Fruit fly (Drosophila melanogaster) whole organism, embryonic: ENCODE results near the gene Mul1.

Experiments
- Atf-2 ChIP-seq: fragments of 200-800 bp; sonication (Bioruptor generic); optimal IDR thresholded peaks from 2 replicates; lab custom pipeline; 2016; ENCODE audit warnings: missing biosample characterization, missing genetic modification characterization
- B-H2 ChIP-seq: fragments of 200-800 bp; sonication (Bioruptor generic); optimal IDR thresholded peaks from 2 replicates; lab custom pipeline; 2018; ENCODE audit warnings: missing biosample characterization, mild to moderate bottlenecking, missing genetic modification characterization
- CG10543 ChIP-seq: fragments of 200-800 bp; sonication (Bioruptor generic); optimal IDR thresholded peaks from 3 replicates; lab custom pipeline; 2017; ENCODE audit warnings: missing biosample characterization, mild to moderate bottlenecking, missing genetic modification characterization, moderate library complexity
- CG10959 ChIP-seq: fragments of 200-800 bp; sonication (Bioruptor generic); IDR thresholded peaks from 2 replicates; pipeline ENCODE4 v1.3.6; 2022; ENCODE audit warnings: missing biosample characterization, missing genetic modification characterization
- CG11504 ChIP-seq: fragments of 200-800 bp; sonication (Bioruptor generic); optimal IDR thresholded peaks from 3 replicates; lab custom pipeline; 2019; ENCODE audit warnings: missing biosample characterization, mild to moderate bottlenecking, missing genetic modification characterization, moderate library complexity
- CG12155 ChIP-seq: fragments of 200-800 bp; sonication (Bioruptor generic); optimal IDR thresholded peaks from 3 replicates; lab custom pipeline; 2016; ENCODE audit warnings: missing biosample characterization, missing genetic modification characterization
- CG12659 ChIP-seq: fragments of 200-800 bp; sonication (Bioruptor generic); optimal IDR thresholded peaks from 3 replicates; lab custom pipeline; 2017; ENCODE audit warnings: mild to moderate bottlenecking, missing biosample characterization, missing genetic modification reagents, missing genetic modification characterization
- CG12769 ChIP-seq: fragments of 200-800 bp; sonication (Bioruptor generic); optimal IDR thresholded peaks from 2 replicates; lab custom pipeline; 2019; ENCODE audit warnings: missing biosample characterization, mild to moderate bottlenecking, missing genetic modification characterization, moderate library complexity
- CG14050 ChIP-seq: fragments of 200-800 bp; sonication (Bioruptor generic); IDR thresholded peaks from 3 replicates; pipeline ENCODE4 v1.3.6; 2022; ENCODE audit warnings: missing biosample characterization, missing genetic modification characterization
- CG14667 ChIP-seq: fragments of 200-800 bp; sonication (Bioruptor generic); IDR thresholded peaks from 2 replicates; pipeline ENCODE4 v1.3.6; 2022; ENCODE audit warnings: missing biosample characterization, missing genetic modification characterization
- CG14965 ChIP-seq: fragments of 200-800 bp; sonication (Bioruptor generic); optimal IDR thresholded peaks from 2 replicates; lab custom pipeline; 2016; ENCODE audit warnings: missing biosample characterization, missing genetic modification characterization, borderline replicate concordance
- CG15073 ChIP-seq: fragments of 200-800 bp; sonication (Bioruptor generic); optimal IDR thresholded peaks from 2 replicates; lab custom pipeline; 2016; ENCODE audit warnings: missing biosample characterization, missing genetic modification characterization
- CG2120 ChIP-seq: fragments of 200-800 bp; sonication (Bioruptor generic); optimal IDR thresholded peaks from 3 replicates; lab custom pipeline; 2016; ENCODE audit warnings: missing biosample characterization, missing genetic modification characterization
- CG2199 ChIP-seq: fragments of 200-800 bp; sonication (Bioruptor generic); IDR thresholded peaks from 3 replicates; pipeline ENCODE4 v1.3.6; 2022; ENCODE audit warnings: missing biosample characterization, missing genetic modification characterization
- CG2202 ChIP-seq: fragments of 200-800 bp; sonication (Bioruptor generic); optimal IDR thresholded peaks from 2 replicates; lab custom pipeline; 2018; ENCODE audit warnings: missing biosample characterization, mild to moderate bottlenecking, missing genetic modification characterization
- CG30020 ChIP-seq: fragments of 200-800 bp; optimal IDR thresholded peaks from 2 replicates; lab custom pipeline; 2019; ENCODE audit warnings: missing biosample characterization, mild to moderate bottlenecking, missing genetic modification characterization, moderate library complexity
- CG31441 ChIP-seq: fragments of 200-800 bp; sonication (Bioruptor generic); IDR thresholded peaks from 2 replicates; pipeline ENCODE4 v1.3.6; 2022; ENCODE audit warnings: missing biosample characterization, missing genetic modification characterization
- CG3407 ChIP-seq: fragments of 200-800 bp; sonication (Bioruptor generic); optimal IDR thresholded peaks from 2 replicates; lab custom pipeline; 2018; ENCODE audit warnings: missing biosample characterization, mild to moderate bottlenecking, missing genetic modification characterization
- CG4424 ChIP-seq: fragments of 200-800 bp; sonication (Bioruptor generic); optimal IDR thresholded peaks from 3 replicates; lab custom pipeline; 2016; ENCODE audit warnings: missing biosample characterization, missing genetic modification characterization
- CG7556 ChIP-seq: fragments of 200-800 bp; sonication (Bioruptor generic); optimal IDR thresholded peaks from 2 replicates; lab custom pipeline; 2017; ENCODE audit warnings: missing biosample characterization, mild to moderate bottlenecking, missing genetic modification characterization
- CG8765 ChIP-seq: fragments of 200-800 bp; sonication (Bioruptor generic); IDR thresholded peaks from 2 replicates; pipeline ENCODE4 v1.3.6; 2022; ENCODE audit warnings: missing biosample characterization, missing genetic modification characterization
- CG8924 ChIP-seq: fragments of 200-800 bp; optimal IDR thresholded peaks from 3 replicates; lab custom pipeline; 2019; ENCODE audit warnings: missing biosample characterization, mild to moderate bottlenecking, missing genetic modification characterization, moderate library complexity
- CG9797 ChIP-seq: fragments of 200-800 bp; sonication (Bioruptor generic); optimal IDR thresholded peaks from 3 replicates; lab custom pipeline; 2018; ENCODE audit warnings: missing biosample characterization, mild to moderate bottlenecking, missing genetic modification characterization
- CTCF ChIP-seq: fragments of 200-800 bp; sonication (Bioruptor generic); optimal IDR thresholded peaks from 2 replicates; lab custom pipeline; 2017; ENCODE audit warnings: missing biosample characterization, mild to moderate bottlenecking, missing genetic modification characterization, moderate library complexity
- E2f2 ChIP-seq: fragments of 200-800 bp; sonication (Bioruptor generic); IDR thresholded peaks from 2 replicates; pipeline ENCODE4 v1.3.6; 2022; ENCODE audit warnings: missing biosample characterization, missing genetic modification characterization
- HLH3B ChIP-seq: fragments of 200-800 bp; sonication (Bioruptor generic); IDR thresholded peaks from 2 replicates; pipeline ENCODE4 v1.3.6; 2022; ENCODE audit warnings: missing biosample characterization, missing genetic modification characterization
- Poxn ChIP-seq: fragments of 200-800 bp; sonication (Bioruptor generic); IDR thresholded peaks from 2 replicates; pipeline ENCODE4 v1.3.6; 2022; ENCODE audit warnings: missing biosample characterization, missing genetic modification characterization
- Trl ChIP-seq, 3 experiments: fragments of >200 bp in 2 of 3; fragments of 200-800 bp in 1 of 3; sonication (Bioruptor generic) in 1 of 3; optimal IDR thresholded peaks; 2 replicates in 1 of 3; 3 replicates in 2 of 3; lab custom pipeline; 2016 to 2017; ENCODE audit warnings: missing biosample characterization in 1 of 3, missing genetic modification characterization in 1 of 3
- br ChIP-seq: fragments of >200 bp; optimal IDR thresholded peaks from 2 replicates; lab custom pipeline; 2017
- btn ChIP-seq: fragments of 200-800 bp; sonication (Bioruptor generic); optimal IDR thresholded peaks from 2 replicates; lab custom pipeline; 2016; ENCODE audit warnings: missing biosample characterization, missing genetic modification characterization
- chm ChIP-seq: fragments of 200-800 bp; sonication (Bioruptor generic); IDR thresholded peaks from 2 replicates; pipeline ENCODE4 v1.3.6; 2022; ENCODE audit warnings: missing biosample characterization, missing genetic modification characterization
- chn ChIP-seq: fragments of 200-800 bp; sonication (Bioruptor generic); optimal IDR thresholded peaks from 2 replicates; lab custom pipeline; 2016; ENCODE audit warnings: missing biosample characterization, missing genetic modification characterization
- dimm ChIP-seq: fragments of 200-800 bp; sonication (Bioruptor generic); IDR thresholded peaks from 2 replicates; pipeline ENCODE4 v1.3.6; 2022; ENCODE audit warnings: missing biosample characterization, missing genetic modification characterization
- dmrt11E ChIP-seq: fragments of 200-800 bp; sonication (Bioruptor generic); optimal IDR thresholded peaks from 3 replicates; lab custom pipeline; 2018; ENCODE audit warnings: missing biosample characterization, mild to moderate bottlenecking, missing genetic modification characterization, moderate library complexity
- esg ChIP-seq: fragments of 200-800 bp; sonication (Bioruptor generic); conservative IDR thresholded peaks from 2 replicates; pipeline ENCODE4 v1.3.6; 2022; ENCODE audit warnings: missing biosample characterization, missing genetic modification characterization
- fd102C ChIP-seq: fragments of 200-800 bp; sonication (Bioruptor generic); optimal IDR thresholded peaks from 2 replicates; lab custom pipeline; 2018; ENCODE audit warnings: missing biosample characterization, mild to moderate bottlenecking, missing genetic modification characterization, moderate library complexity
- fd96Cb ChIP-seq: fragments of 200-800 bp; sonication (Bioruptor generic); optimal IDR thresholded peaks from 2 replicates; lab custom pipeline; 2018; ENCODE audit warnings: missing biosample characterization, mild to moderate bottlenecking, missing genetic modification characterization, moderate library complexity
- fu2 ChIP-seq: fragments of 200-800 bp; sonication (Bioruptor generic); optimal IDR thresholded peaks from 2 replicates; lab custom pipeline; 2016; ENCODE audit warnings: missing biosample characterization, missing genetic modification characterization
- jing ChIP-seq: fragments of 200-800 bp; sonication (Bioruptor generic); optimal IDR thresholded peaks from 2 replicates; lab custom pipeline; 2018; ENCODE audit warnings: missing biosample characterization, mild to moderate bottlenecking, missing genetic modification characterization
- org-1 ChIP-seq: fragments of 200-800 bp; sonication (Bioruptor generic); optimal IDR thresholded peaks from 2 replicates; lab custom pipeline; 2017; ENCODE audit warnings: missing biosample characterization, missing genetic modification characterization
- otp ChIP-seq: fragments of 200-800 bp; sonication (Bioruptor generic); IDR thresholded peaks from 3 replicates; pipeline ENCODE4, ENCODE4 v1.3.6; 2022; ENCODE audit warnings: missing biosample characterization, missing genetic modification characterization
- pnt ChIP-seq: fragments of 200-800 bp; sonication (Bioruptor generic); optimal IDR thresholded peaks from 3 replicates; lab custom pipeline; 2016; ENCODE audit warnings: missing biosample characterization, missing genetic modification characterization
- salm ChIP-seq: fragments of 200-800 bp; sonication (Bioruptor generic); optimal IDR thresholded peaks from 2 replicates; lab custom pipeline; 2018; ENCODE audit warnings: missing biosample characterization, mild to moderate bottlenecking, missing genetic modification characterization
- seq ChIP-seq: fragments of 200-800 bp; sonication (Bioruptor generic); IDR thresholded peaks from 2 replicates; pipeline ENCODE4 v1.3.6; 2022; ENCODE audit warnings: missing biosample characterization, missing genetic modification characterization
- shn ChIP-seq: fragments of 200-800 bp; sonication (Bioruptor generic); optimal IDR thresholded peaks from 3 replicates; lab custom pipeline; 2016; ENCODE audit warnings: missing biosample characterization, missing genetic modification characterization
- slbo ChIP-seq: fragments of 200-800 bp; sonication (Bioruptor generic); IDR thresholded peaks from 2 replicates; pipeline ENCODE4 v1.3.6; 2022; ENCODE audit warnings: missing biosample characterization, missing genetic modification characterization
- stwl ChIP-seq: fragments of 200-800 bp; sonication (Bioruptor generic); optimal IDR thresholded peaks from 3 replicates; lab custom pipeline; 2018; ENCODE audit warnings: missing biosample characterization, mild to moderate bottlenecking, missing genetic modification characterization, moderate library complexity
- tll ChIP-seq, 2 experiments: fragments of 200-800 bp in 1 of 2; fragments of >200 bp in 1 of 2; sonication (Bioruptor generic) in 1 of 2; optimal IDR thresholded peaks; 2 replicates each; lab custom pipeline; 2017 to 2019; ENCODE audit warnings: missing biosample characterization in 2 of 2, missing genetic modification characterization in 2 of 2, mild to moderate bottlenecking in 1 of 2, moderate library complexity in 1 of 2
- trh ChIP-seq: fragments of 200-800 bp; sonication (Bioruptor generic); optimal IDR thresholded peaks from 2 replicates; lab custom pipeline; 2016; ENCODE audit warnings: missing biosample characterization, missing genetic modification characterization
- vnd ChIP-seq: fragments of 200-800 bp; sonication (Bioruptor generic); IDR thresholded peaks from 3 replicates; pipeline ENCODE4 v1.3.6; 2022; ENCODE audit warnings: missing biosample characterization, missing genetic modification characterization; ENCODE audit not compliant: partially characterized antibody
- wdn ChIP-seq: fragments of 200-800 bp; sonication (Bioruptor generic); IDR thresholded peaks from 2 replicates; pipeline ENCODE4 v1.3.6; 2022; ENCODE audit warnings: missing biosample characterization, missing genetic modification characterization

Mul1 gene

DNA sequence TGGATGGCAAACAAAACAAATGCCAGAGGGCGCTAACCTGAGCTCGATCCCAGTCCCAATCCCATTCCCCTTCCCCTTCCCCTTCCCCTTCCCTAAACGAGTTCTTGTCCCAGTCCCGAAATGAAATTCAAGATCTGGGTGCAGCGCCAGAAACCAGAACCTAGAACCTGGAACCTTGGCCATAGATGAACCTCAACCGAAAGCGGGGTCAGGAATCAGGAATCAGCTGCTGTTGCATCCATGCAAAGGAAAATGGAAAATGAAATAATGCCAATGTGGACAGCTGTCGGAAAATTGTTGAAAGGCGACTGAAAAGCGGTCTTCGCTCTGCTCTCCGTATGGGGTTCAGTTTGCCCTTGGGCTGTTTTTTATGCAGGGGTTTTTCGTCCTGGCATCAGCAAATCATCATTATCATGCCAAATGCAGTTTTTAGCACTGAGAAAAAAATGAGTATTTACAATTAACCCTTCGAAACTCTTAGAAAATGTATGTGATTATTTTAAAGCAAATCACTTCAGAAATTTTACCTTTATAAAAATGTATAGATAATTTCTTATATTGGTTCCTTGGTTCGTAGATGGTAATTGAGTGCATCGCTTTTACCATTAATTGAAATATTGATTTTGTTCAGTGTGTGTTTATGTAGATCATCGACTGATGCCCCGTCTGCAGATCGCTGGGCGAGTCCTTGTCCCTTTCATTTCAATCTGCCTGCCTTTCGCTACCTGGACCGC is 43.5 kb upstream of the Mul1 start (continued):
- TF ChIP-seq CG14965 (GFP tag; lab: Kevin White, UChicago) (no peak), btn (no peak), jing (GFP tag; lab: Kevin White, UChicago) (no peak), stwl (tag; lab: Kevin White, UChicago) (peak; percentile 27), fu2 (GFP tag; lab: Kevin White, UChicago) (no peak), CG2199 (GFP tag; lab: Robert Waterston, UW) (no peak), dmrt11E (tag; lab: Kevin White, UChicago) (peak; percentile 90), CG4424 (GFP tag; lab: Kevin White, UChicago) (peak; percentile 51), chn (GFP tag; lab: Kevin White, UChicago) (no peak), CG30020 (no peak), Poxn (GFP tag; lab: Robert Waterston, UW) (no peak), wdn (no peak), salm (tag; lab: Kevin White, UChicago) (no peak), tll (GFP tag; optimal IDR thresholded peaks at IDR 0.05; lab: Kevin White, UChicago) (peak in 1 of 2 experiments; percentile 54), CG10959 (GFP tag; lab: Robert Waterston, UW) (peak; percentile 63), CG10543 (GFP tag; lab: Kevin White, UChicago) (no peak), B-H2 (GFP tag; lab: Kevin White, UChicago) (no peak), CG8765 (GFP tag; lab: Robert Waterston, UW) (peak; percentile 52; the same call in 1 of the 2 replicates), fd96Cb (tag; lab: Kevin White, UChicago) (peak; percentile 36), Trl (optimal IDR thresholded peaks at IDR 0.05; lab: Kevin White, UChicago) (no peak), Trl (GFP tag; optimal IDR thresholded peaks at IDR 0.05; lab: Kevin White, UChicago) (no peak), shn (GFP tag; lab: Kevin White, UChicago) (no peak), CG11504 (peak; percentile 10), Atf-2 (GFP tag; lab: Kevin White, UChicago) (no peak), CG31441 (peak; percentile 56; the same call in 1 of the 2 replicates), CG14050 (GFP tag; lab: Robert Waterston, UW) (no peak), fd102C (GFP tag; lab: Kevin White, UChicago) (peak; percentile 39), CTCF (GFP tag; lab: Kevin White, UChicago) (no peak), otp (GFP tag; lab: Robert Waterston, UW) (no peak), br (no peak), CG2202 (tag; lab: Kevin White, UChicago) (peak; percentile 38), CG7556 (GFP tag; lab: Kevin White, UChicago) (peak; percentile 35), CG12659 (no peak), slbo (GFP tag; lab: Robert Waterston, UW) (no peak), seq (no peak), chm (GFP tag; lab: Robert Waterston, UW) (no peak), CG3407 (GFP tag; lab: Kevin White, UChicago) (no peak), trh (GFP tag; lab: Kevin White, UChicago) (no peak), dimm (GFP tag; lab: Robert Waterston, UW) (no peak), CG12155 (GFP tag; lab: Kevin White, UChicago) (no peak), HLH3B (GFP tag; lab: Robert Waterston, UW) (no peak), pnt (GFP tag; lab: Kevin White, UChicago) (no peak), E2f2 (no peak), CG2120 (GFP tag; lab: Kevin White, UChicago) (no peak), CG14667 (GFP tag; lab: Robert Waterston, UW) (no peak), CG12769 (tag; lab: Kevin White, UChicago) (no peak), esg (GFP tag; lab: Robert Waterston, UW) (no peak), CG15073 (GFP tag; lab: Kevin White, UChicago) (no peak), CG9797 (GFP tag; lab: Kevin White, UChicago) (no peak), vnd (GFP tag; lab: Robert Waterston, UW) (no peak), org-1 (no peak), CG8924 (tag; lab: Kevin White, UChicago) (peak; percentile 48)
